Worm (Caenorhabditis elegans) whole organism, L4 larva: ENCODE data around the gene imph-1.

ENCODE experiments used
- fos-1 ChIP-seq: fragments of 150-350 bp; optimal IDR thresholded peaks from 2 replicates; lab custom pipeline; 2014; ENCODE audit warnings: missing biosample characterization, missing genetic modification characterization
- hlh-30 ChIP-seq: sonication (generic microtip); optimal IDR thresholded peaks from 2 replicates; lab custom pipeline; 2017; ENCODE audit warnings: antibody characterized with exemption, mild to moderate bottlenecking, missing genetic modification characterization, missing compliant biosample characterization; ENCODE audit not compliant: insufficient read depth
- lsy-2 ChIP-seq, 2 experiments: fragments of 150-350 bp in 1 of 2; sonication (generic microtip) in 1 of 2; optimal IDR thresholded peaks; 2 replicates each; lab custom pipeline; 2014 to 2017; ENCODE audit warnings: missing biosample characterization in 2 of 2, missing genetic modification characterization in 2 of 2
- madf-9 ChIP-seq: fragments of 200-800 bp; sonication (Bioruptor generic); conservative IDR thresholded peaks from 2 replicates; pipeline ENCODE4 v1.3.6; 2022; ENCODE audit warnings: missing genetic modification reagents, missing genetic modification characterization, missing compliant biosample characterization
- nhr-11 ChIP-seq: fragments of 150-350 bp; optimal IDR thresholded peaks from 2 replicates; lab custom pipeline; 2014; ENCODE audit warnings: missing biosample characterization, missing genetic modification characterization
- nhr-77 ChIP-seq: fragments of 150-350 bp; optimal IDR thresholded peaks from 2 replicates; lab custom pipeline; 2014; ENCODE audit warnings: missing biosample characterization, missing genetic modification characterization
- unc-130 ChIP-seq: sonication (generic microtip); optimal IDR thresholded peaks from 2 replicates; lab custom pipeline; 2016; ENCODE audit warnings: missing genetic modification reagents, missing genetic modification characterization, missing compliant biosample characterization
- zag-1 ChIP-seq: fragments of 150-350 bp; optimal IDR thresholded peaks from 2 replicates; lab custom pipeline; 2014; ENCODE audit warnings: missing biosample characterization, missing genetic modification characterization

- TF ChIP-seq lsy-2 (tag; optimal IDR thresholded peaks at IDR 0.05; lab: Kevin White, UChicago), result no peak
- no peak for TF ChIP-seq nhr-77 (tag; lab: Kevin White, UChicago)
- TF ChIP-seq fos-1 (tag; lab: Kevin White, UChicago), result no peak
- no peak for TF ChIP-seq nhr-11 (tag; lab: Kevin White, UChicago)
- TF ChIP-seq zag-1, result no peak
- no peak for TF ChIP-seq hlh-30 (tag; lab: Kevin White, UChicago)
- no peak for TF ChIP-seq madf-9 (GFP tag; lab: Robert Waterston, UW)
- no peak for TF ChIP-seq unc-130 (GFP tag; lab: Kevin White, UChicago)
Observed at ce11 chrIII:4519410-4519809, 34.0 kb upstream of the imph-1 start.
